Fruit fly (Drosophila melanogaster) whole organism, embryonic: ENCODE measurements around the gene SPoCk.

ENCODE experiments used
- B-H2 ChIP-seq: fragments of 200-800 bp; sonication (Bioruptor generic); optimal IDR thresholded peaks from 2 replicates; lab custom pipeline; 2018; ENCODE audit warnings: missing biosample characterization, mild to moderate bottlenecking, missing genetic modification characterization
- Bdp1 ChIP-seq: fragments of 200-800 bp; sonication (Bioruptor generic); optimal IDR thresholded peaks from 3 replicates; lab custom pipeline; 2016; ENCODE audit warnings: missing biosample characterization, missing genetic modification characterization
- C15 ChIP-seq: fragments of 200-800 bp; sonication (Bioruptor generic); IDR thresholded peaks from 3 replicates; pipeline ENCODE4 v1.3.6; 2022; ENCODE audit warnings: missing biosample characterization, missing genetic modification characterization
- CG10366 ChIP-seq: fragments of 200-800 bp; sonication (Bioruptor generic); IDR thresholded peaks from 2 replicates; pipeline ENCODE4 v1.3.6; 2022; ENCODE audit warnings: missing biosample characterization, missing genetic modification characterization
- CG11723 ChIP-seq: fragments of 200-800 bp; sonication (Bioruptor generic); optimal IDR thresholded peaks from 2 replicates; lab custom pipeline; 2017; ENCODE audit warnings: missing biosample characterization, mild to moderate bottlenecking, missing genetic modification characterization
- CG1233 ChIP-seq: fragments of 200-800 bp; sonication (Bioruptor generic); optimal IDR thresholded peaks from 4 replicates; lab custom pipeline; 2018; ENCODE audit warnings: missing biosample characterization, mild to moderate bottlenecking, missing genetic modification characterization
- CG13287 ChIP-seq: fragments of 200-800 bp; sonication (Bioruptor generic); IDR thresholded peaks from 2 replicates; pipeline ENCODE4 v1.3.6; 2022; ENCODE audit warnings: missing biosample characterization, missing genetic modification characterization; ENCODE audit not compliant: partially characterized antibody
- CG14710 ChIP-seq: fragments of 200-800 bp; sonication (Bioruptor generic); optimal IDR thresholded peaks from 3 replicates; lab custom pipeline; 2019; ENCODE audit warnings: missing biosample characterization, mild to moderate bottlenecking, missing genetic modification characterization, moderate library complexity
- CG1647 ChIP-seq: fragments of 200-800 bp; sonication (Bioruptor generic); optimal IDR thresholded peaks from 3 replicates; lab custom pipeline; 2016; ENCODE audit warnings: missing biosample characterization, missing genetic modification characterization
- CG18011 ChIP-seq: fragments of 200-800 bp; sonication (Bioruptor generic); optimal IDR thresholded peaks from 2 replicates; lab custom pipeline; 2017; ENCODE audit warnings: missing biosample characterization, missing genetic modification characterization, mild to moderate bottlenecking, moderate library complexity, missing genotype
- CG2116 ChIP-seq: fragments of 200-800 bp; sonication (Bioruptor generic); optimal IDR thresholded peaks from 3 replicates; lab custom pipeline; 2018; ENCODE audit warnings: missing biosample characterization, mild to moderate bottlenecking, missing genetic modification characterization
- CG2678 ChIP-seq: fragments of 200-800 bp; sonication (Bioruptor generic); optimal IDR thresholded peaks from 3 replicates; lab custom pipeline; 2019; ENCODE audit warnings: missing biosample characterization, mild to moderate bottlenecking, missing genetic modification characterization, moderate library complexity
- CG2875 ChIP-seq: fragments of 200-800 bp; sonication (Bioruptor generic); optimal IDR thresholded peaks from 2 replicates; lab custom pipeline; 2017; ENCODE audit warnings: missing biosample characterization, mild to moderate bottlenecking, missing genetic modification characterization, missing genetic modification reagents
- CG31441 ChIP-seq: fragments of 200-800 bp; sonication (Bioruptor generic); IDR thresholded peaks from 2 replicates; pipeline ENCODE4 v1.3.6; 2022; ENCODE audit warnings: missing biosample characterization, missing genetic modification characterization
- CG4730 ChIP-seq: fragments of 200-800 bp; sonication (Bioruptor generic); IDR thresholded peaks from 2 replicates; pipeline ENCODE4 v1.3.6; 2022; ENCODE audit warnings: missing biosample characterization, missing genetic modification characterization
- Deaf1 ChIP-seq: fragments of 200-800 bp; optimal IDR thresholded peaks from 3 replicates; lab custom pipeline; 2019; ENCODE audit warnings: missing biosample characterization, mild to moderate bottlenecking, missing genetic modification characterization, moderate library complexity
- Drgx ChIP-seq: fragments of 200-800 bp; sonication (Bioruptor generic); IDR thresholded peaks from 2 replicates; pipeline ENCODE4 v1.3.6; 2022; ENCODE audit warnings: missing biosample characterization, missing genetic modification characterization
- E2f1 ChIP-seq: fragments of 200-800 bp; sonication (Bioruptor generic); IDR thresholded peaks from 2 replicates; pipeline ENCODE4 v1.3.6; 2022; ENCODE audit warnings: missing biosample characterization, missing genetic modification characterization
- E2f2 ChIP-seq: fragments of 200-800 bp; sonication (Bioruptor generic); IDR thresholded peaks from 2 replicates; pipeline ENCODE4 v1.3.6; 2022; ENCODE audit warnings: missing biosample characterization, missing genetic modification characterization
- HLH54F ChIP-seq: fragments of 200-800 bp; sonication (Bioruptor generic); optimal IDR thresholded peaks from 3 replicates; lab custom pipeline; 2016; ENCODE audit warnings: missing biosample characterization, missing genetic modification characterization
- Hand ChIP-seq: fragments of 200-800 bp; sonication (Bioruptor generic); optimal IDR thresholded peaks from 2 replicates; lab custom pipeline; 2017; ENCODE audit warnings: mild to moderate bottlenecking, missing biosample characterization, missing genetic modification reagents, missing genetic modification characterization
- Kr ChIP-seq: fragments of 200-800 bp; sonication (Bioruptor generic); optimal IDR thresholded peaks from 2 replicates; lab custom pipeline; 2017; ENCODE audit warnings: missing biosample characterization, mild to moderate bottlenecking, missing genetic modification characterization
- MBD-R2 ChIP-seq: fragments of 200-800 bp; sonication (Bioruptor generic); IDR thresholded peaks from 2 replicates; pipeline ENCODE4 v1.3.6; 2022; ENCODE audit warnings: missing biosample characterization, missing genetic modification characterization
- MESR4 ChIP-seq: fragments of 200-800 bp; sonication (Bioruptor generic); optimal IDR thresholded peaks from 2 replicates; lab custom pipeline; 2018; ENCODE audit warnings: missing biosample characterization, mild to moderate bottlenecking, missing genetic modification characterization, moderate library complexity
- Neu2 ChIP-seq: fragments of 200-800 bp; sonication (Bioruptor generic); optimal IDR thresholded peaks from 3 replicates; lab custom pipeline; 2016; ENCODE audit warnings: missing biosample characterization, missing genetic modification characterization, borderline replicate concordance
- Nf-YA ChIP-seq: fragments of 200-800 bp; sonication (Bioruptor generic); IDR thresholded peaks from 2 replicates; pipeline ENCODE4 v1.3.6; 2022; ENCODE audit warnings: missing biosample characterization, missing genetic modification characterization
- Rx ChIP-seq: fragments of 200-800 bp; sonication (Bioruptor generic); IDR thresholded peaks from 2 replicates; pipeline ENCODE4 v1.3.6; 2022; ENCODE audit warnings: missing biosample characterization, missing genetic modification characterization
- Sin3A ChIP-seq: fragments of >200 bp; optimal IDR thresholded peaks from 2 replicates; lab custom pipeline; 2018
- Trl ChIP-seq, 3 experiments: fragments of >200 bp in 2 of 3; fragments of 200-800 bp in 1 of 3; sonication (Bioruptor generic) in 1 of 3; optimal IDR thresholded peaks; 2 replicates in 1 of 3; 3 replicates in 2 of 3; lab custom pipeline; 2016 to 2017; ENCODE audit warnings: missing biosample characterization in 1 of 3, missing genetic modification characterization in 1 of 3
- Usf ChIP-seq: fragments of 200-800 bp; sonication (Bioruptor generic); optimal IDR thresholded peaks from 2 replicates; lab custom pipeline; 2017; ENCODE audit warnings: missing genotype, missing biosample characterization, missing genetic modification characterization
- abd-A ChIP-seq: fragments of 200-800 bp; sonication (Bioruptor generic); optimal IDR thresholded peaks from 3 replicates; lab custom pipeline; 2019; ENCODE audit warnings: missing biosample characterization, mild to moderate bottlenecking, missing genetic modification characterization, moderate library complexity
- bbx ChIP-seq: fragments of 200-800 bp; sonication (Bioruptor generic); IDR thresholded peaks from 2 replicates; pipeline ENCODE4 v1.3.6; 2022; ENCODE audit warnings: missing biosample characterization, missing genetic modification characterization; ENCODE audit not compliant: partially characterized antibody
- ci ChIP-seq: fragments of 200-800 bp; sonication (Bioruptor generic); IDR thresholded peaks from 3 replicates; pipeline ENCODE4 v1.3.6; 2022; ENCODE audit warnings: missing biosample characterization, missing genetic modification characterization
- corto ChIP-seq: fragments of 200-800 bp; sonication (Bioruptor generic); optimal IDR thresholded peaks from 2 replicates; lab custom pipeline; 2016; ENCODE audit warnings: missing biosample characterization, mild to moderate bottlenecking, missing genetic modification characterization, moderate library complexity
- crol ChIP-seq: fragments of 200-800 bp; sonication (Bioruptor generic); IDR thresholded peaks from 2 replicates; pipeline ENCODE4 v1.3.6; 2022; ENCODE audit warnings: missing biosample characterization, missing genetic modification characterization
- fu2 ChIP-seq: fragments of 200-800 bp; sonication (Bioruptor generic); optimal IDR thresholded peaks from 2 replicates; lab custom pipeline; 2016; ENCODE audit warnings: missing biosample characterization, missing genetic modification characterization
- gcm ChIP-seq: fragments of 200-800 bp; sonication (Bioruptor generic); optimal IDR thresholded peaks from 2 replicates; lab custom pipeline; 2019; ENCODE audit warnings: missing biosample characterization, mild to moderate bottlenecking, missing genetic modification characterization, moderate library complexity
- ind ChIP-seq: fragments of 200-800 bp; sonication (Bioruptor generic); optimal IDR thresholded peaks from 3 replicates; lab custom pipeline; 2016; ENCODE audit warnings: missing biosample characterization, missing genetic modification characterization
- ken ChIP-seq: fragments of 200-800 bp; sonication (Bioruptor generic); IDR thresholded peaks from 3 replicates; pipeline ENCODE4 v1.3.6; 2022; ENCODE audit warnings: missing biosample characterization, missing genetic modification characterization
- kni ChIP-seq: fragments of 200-800 bp; sonication (Bioruptor generic); optimal IDR thresholded peaks from 3 replicates; lab custom pipeline; 2017; ENCODE audit warnings: mild to moderate bottlenecking, missing biosample characterization, missing genetic modification reagents, missing genetic modification characterization
- nerfin-1 ChIP-seq: fragments of 200-800 bp; sonication (Bioruptor generic); optimal IDR thresholded peaks from 3 replicates; lab custom pipeline; 2019; ENCODE audit warnings: missing biosample characterization, mild to moderate bottlenecking, missing genetic modification characterization, moderate library complexity
- odd ChIP-seq: fragments of 200-800 bp; sonication (Bioruptor generic); optimal IDR thresholded peaks from 2 replicates; lab custom pipeline; 2017; ENCODE audit warnings: missing biosample characterization, mild to moderate bottlenecking, missing genetic modification characterization
- p53 ChIP-seq: fragments of 200-800 bp; sonication (Bioruptor generic); optimal IDR thresholded peaks from 2 replicates; lab custom pipeline; 2016; ENCODE audit warnings: missing biosample characterization, missing genetic modification characterization
- pb ChIP-seq: fragments of 200-800 bp; sonication (Bioruptor generic); optimal IDR thresholded peaks from 3 replicates; lab custom pipeline; 2016; ENCODE audit warnings: missing biosample characterization, missing genetic modification characterization
- seq ChIP-seq: fragments of 200-800 bp; sonication (Bioruptor generic); IDR thresholded peaks from 2 replicates; pipeline ENCODE4 v1.3.6; 2022; ENCODE audit warnings: missing biosample characterization, missing genetic modification characterization
- slou ChIP-seq: fragments of 200-800 bp; sonication (Bioruptor generic); optimal IDR thresholded peaks from 3 replicates; lab custom pipeline; 2016; ENCODE audit warnings: missing biosample characterization, missing genetic modification characterization
- sna ChIP-seq: fragments of 200-800 bp; sonication (Bioruptor generic); IDR thresholded peaks from 2 replicates; pipeline ENCODE4 v1.3.6; 2022; ENCODE audit warnings: missing biosample characterization, missing genetic modification characterization; ENCODE audit not compliant: partially characterized antibody
- tio ChIP-seq: fragments of 200-800 bp; sonication (Bioruptor generic); optimal IDR thresholded peaks from 2 replicates; lab custom pipeline; 2017; ENCODE audit warnings: missing biosample characterization, missing genetic modification characterization, inconsistent platforms
- vnd ChIP-seq: fragments of 200-800 bp; sonication (Bioruptor generic); IDR thresholded peaks from 3 replicates; pipeline ENCODE4 v1.3.6; 2022; ENCODE audit warnings: missing biosample characterization, missing genetic modification characterization; ENCODE audit not compliant: partially characterized antibody
- wdn ChIP-seq: fragments of 200-800 bp; sonication (Bioruptor generic); IDR thresholded peaks from 2 replicates; pipeline ENCODE4 v1.3.6; 2022; ENCODE audit warnings: missing biosample characterization, missing genetic modification characterization

Gene SPoCk

dm6 chr3L:22724046-22724771, 25.0 kb upstream of the SPoCk start (continued):
- no peak for TF ChIP-seq CG10366
- TF ChIP-seq Deaf1 = peak; percentile 76
- no peak for TF ChIP-seq bbx (GFP tag; lab: Robert Waterston, UW)
- no peak for TF ChIP-seq Nf-YA (GFP tag; lab: Robert Waterston, UW)
- no peak for TF ChIP-seq C15
- no peak for TF ChIP-seq abd-A (tag; lab: Kevin White, UChicago)
- no peak for TF ChIP-seq Bdp1 (GFP tag; lab: Kevin White, UChicago)
- TF ChIP-seq CG2875 (GFP tag; lab: Kevin White, UChicago) = no peak
- TF ChIP-seq sna (GFP tag; lab: Robert Waterston, UW) = no peak
- TF ChIP-seq MESR4 (GFP tag; lab: Kevin White, UChicago) = no peak
- no peak for TF ChIP-seq Hand
- TF ChIP-seq HLH54F = no peak
- TF ChIP-seq Trl (optimal IDR thresholded peaks at IDR 0.05; lab: Kevin White, UChicago) = peak; percentile 19 to 28
- no peak for TF ChIP-seq Trl (GFP tag; optimal IDR thresholded peaks at IDR 0.05; lab: Kevin White, UChicago)
- no peak for TF ChIP-seq kni
- no peak for TF ChIP-seq CG4730 (GFP tag; lab: Robert Waterston, UW)
- TF ChIP-seq ken (GFP tag; lab: Robert Waterston, UW) = no peak
- peak; percentile 59; the same call in 1 of the 2 replicates for TF ChIP-seq seq (GFP tag; lab: Robert Waterston, UW)
- no peak for TF ChIP-seq slou
- TF ChIP-seq B-H2 (GFP tag; lab: Kevin White, UChicago) = no peak
- no peak for TF ChIP-seq CG31441 (GFP tag; lab: Robert Waterston, UW)
- TF ChIP-seq Sin3A (lab: Kevin White, UChicago) = no peak
- peak; percentile 36 for TF ChIP-seq CG13287 (GFP tag; lab: Robert Waterston, UW)
- TF ChIP-seq Kr (GFP tag; lab: Kevin White, UChicago) = no peak
- no peak for TF ChIP-seq Usf (GFP tag; lab: Kevin White, UChicago)
- no peak for TF ChIP-seq gcm (GFP tag; lab: Kevin White, UChicago)
- no peak for TF ChIP-seq fu2
- no peak for TF ChIP-seq pb (GFP tag; lab: Kevin White, UChicago)
- TF ChIP-seq nerfin-1 (tag; lab: Kevin White, UChicago) = no peak
- TF ChIP-seq ind = no peak
- TF ChIP-seq CG1233 (GFP tag; lab: Kevin White, UChicago) = no peak
- TF ChIP-seq CG18011 (GFP tag; lab: Kevin White, UChicago) = no peak
- no peak for TF ChIP-seq CG14710
- no peak for TF ChIP-seq E2f1 (GFP tag; lab: Robert Waterston, UW)
- no peak for TF ChIP-seq Drgx (GFP tag; lab: Robert Waterston, UW)
- no peak for TF ChIP-seq E2f2 (GFP tag; lab: Robert Waterston, UW)
- TF ChIP-seq p53 (GFP tag; lab: Kevin White, UChicago) = no peak
- TF ChIP-seq CG1647 (GFP tag; lab: Kevin White, UChicago) = no peak
- TF ChIP-seq crol (GFP tag; lab: Robert Waterston, UW) = no peak
- no peak for TF ChIP-seq odd (GFP tag; lab: Kevin White, UChicago)
- 0 out of 3 replicates have a peak, but pooled peaks have one; percentile 34 for TF ChIP-seq ci (GFP tag; lab: Robert Waterston, UW)
- no peak for TF ChIP-seq CG2116
- no peak for TF ChIP-seq CG2678
- no peak for TF ChIP-seq vnd (GFP tag; lab: Robert Waterston, UW)
- no peak for TF ChIP-seq Rx (GFP tag; lab: Robert Waterston, UW)
- TF ChIP-seq tio (GFP tag; lab: Kevin White, UChicago) = no peak
- no peak for TF ChIP-seq corto (GFP tag; lab: Kevin White, UChicago)
- no peak; the same call in 1 of the 2 replicates for TF ChIP-seq MBD-R2 (GFP tag; lab: Robert Waterston, UW)
- TF ChIP-seq wdn = no peak
- no peak for TF ChIP-seq CG11723
- no peak for TF ChIP-seq Neu2
